Worm (Caenorhabditis elegans) whole organism, midembryonic: Measurements from ENCODE around the gene Y6E2A.4.

Experiments
- T22C8.4 ChIP-seq: fragments of 200-800 bp; sonication (Bioruptor generic); IDR thresholded peaks from 2 replicates; pipeline ENCODE4 v1.3.6; 2022; ENCODE audit warnings: missing genetic modification characterization, missing compliant biosample characterization
- cog-1 ChIP-seq: sonication (generic microtip); optimal IDR thresholded peaks from 2 replicates; lab custom pipeline; 2016; ENCODE audit warnings: missing genetic modification characterization, missing compliant biosample characterization
- flt-1 ChIP-seq: fragments of 200-800 bp; sonication (Bioruptor generic); IDR thresholded peaks from 2 replicates; pipeline ENCODE4 v1.3.6; 2022; ENCODE audit warnings: missing genetic modification characterization, missing compliant biosample characterization
- klf-2 ChIP-seq: fragments of 200-800 bp; sonication (Bioruptor generic); conservative IDR thresholded peaks from 2 replicates; pipeline ENCODE4 v1.3.6; 2022; ENCODE audit warnings: missing genetic modification reagents, missing genetic modification characterization, missing compliant biosample characterization
- med-1 ChIP-seq: sonication (generic microtip); optimal IDR thresholded peaks from 2 replicates; lab custom pipeline; 2017; ENCODE audit warnings: missing genetic modification characterization, mild to moderate bottlenecking, missing compliant biosample characterization, antibody characterized with exemption, missing genetic modification reagents; ENCODE audit not compliant: insufficient read depth
- ref-1 ChIP-seq: fragments of 200-800 bp; sonication (Bioruptor generic); conservative IDR thresholded peaks from 2 replicates; pipeline ENCODE4 v1.3.6; 2022; ENCODE audit warnings: missing genetic modification reagents, missing genetic modification characterization, missing compliant biosample characterization
- tab-1 ChIP-seq: fragments of 200-800 bp; sonication (Bioruptor generic); IDR thresholded peaks from 2 replicates; pipeline ENCODE4 v1.3.6; 2022; ENCODE audit warnings: missing genetic modification characterization, missing compliant biosample characterization
- ztf-23 ChIP-seq: fragments of 200-800 bp; sonication (Bioruptor generic); IDR thresholded peaks from 2 replicates; pipeline ENCODE4 v1.3.6; 2022; ENCODE audit warnings: missing genetic modification reagents, missing genetic modification characterization, missing compliant biosample characterization
- ztf-29 ChIP-seq: fragments of 200-800 bp; sonication (Bioruptor generic); IDR thresholded peaks from 2 replicates; pipeline ENCODE4 v1.3.6; 2022; ENCODE audit warnings: missing genetic modification reagents, missing genetic modification characterization, missing compliant biosample characterization

The Y6E2A.4 gene

DNA sequence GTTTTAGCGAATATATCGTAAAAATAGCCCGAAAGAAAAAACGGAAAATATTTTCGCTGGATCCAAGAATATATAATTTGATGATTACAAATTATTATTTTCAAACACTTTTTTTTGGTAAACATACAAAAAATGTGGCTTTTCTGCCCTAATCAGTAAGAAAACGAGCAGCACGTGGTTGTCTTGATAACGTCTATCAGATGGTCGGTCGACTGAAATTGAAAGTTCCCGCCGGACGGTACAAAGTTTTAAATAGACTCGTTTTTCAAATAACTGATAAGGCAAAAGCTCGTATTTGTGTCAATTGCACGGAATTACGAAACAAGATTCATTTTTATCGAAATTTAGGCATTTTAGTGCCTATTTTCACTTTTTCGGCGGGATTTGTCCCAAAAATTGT, 49.9 kb downstream of the Y6E2A.4 start:
- TF ChIP-seq ref-1 (GFP tag; lab: Robert Waterston, UW) (no peak), cog-1 (tag; lab: Kevin White, UChicago) (no peak), med-1 (GFP tag; lab: Kevin White, UChicago) (no peak), tab-1 (no peak), klf-2 (GFP tag; lab: Robert Waterston, UW) (no peak), ztf-29 (GFP tag; lab: Robert Waterston, UW) (no peak), ztf-23 (GFP tag; lab: Robert Waterston, UW) (no peak), T22C8.4 (no peak), flt-1 (no peak)

DNA sequence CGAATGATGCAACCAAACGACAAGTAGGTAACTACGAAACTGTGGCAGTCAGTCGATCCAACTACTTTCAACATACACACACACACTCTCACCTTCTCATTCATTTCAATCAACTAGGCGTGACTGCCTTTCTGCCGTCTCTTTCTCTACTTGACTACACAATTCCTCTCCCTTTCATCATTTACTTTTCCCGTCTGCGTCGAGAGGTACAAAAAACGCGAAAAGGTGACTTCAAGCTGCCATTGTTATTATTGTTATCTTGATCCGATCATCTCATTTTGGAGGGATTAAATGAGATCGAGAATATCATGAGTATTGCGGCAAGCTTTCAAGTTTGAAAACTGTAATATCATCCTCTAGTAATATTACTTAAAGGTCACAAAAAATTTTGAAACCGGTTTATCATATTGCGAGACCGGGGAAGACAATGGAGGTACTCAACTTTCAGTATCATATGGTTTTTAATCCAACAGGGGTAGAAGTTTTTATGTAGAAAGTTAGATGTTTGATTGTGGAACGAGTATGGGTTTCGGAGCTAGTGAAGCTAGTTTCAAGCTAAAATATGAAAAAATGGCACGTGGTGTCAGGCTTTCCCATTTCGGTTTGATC, 52.4 kb downstream of the Y6E2A.4 start:
- TF ChIP-seq ztf-23 (GFP tag; lab: Robert Waterston, UW) (no peak), tab-1 (no peak), ref-1 (GFP tag; lab: Robert Waterston, UW) (no peak), med-1 (GFP tag; lab: Kevin White, UChicago) (no peak), T22C8.4 (no peak), klf-2 (GFP tag; lab: Robert Waterston, UW) (no peak), flt-1 (no peak), cog-1 (tag; lab: Kevin White, UChicago) (no peak), ztf-29 (GFP tag; lab: Robert Waterston, UW) (no peak)
